Fruit fly (Drosophila melanogaster) whole organism, prepupa: ENCODE results near the gene CG31751.

ENCODE experiments used
- CG10669 ChIP-seq: fragments of 200-800 bp; sonication (Bioruptor generic); optimal IDR thresholded peaks from 3 replicates; lab custom pipeline; 2018; ENCODE audit warnings: missing biosample characterization, mild to moderate bottlenecking, missing genetic modification characterization, moderate library complexity
- CG11294 ChIP-seq: fragments of 200-800 bp; sonication (Bioruptor generic); IDR thresholded peaks from 2 replicates; pipeline ENCODE4 v1.3.6; 2022; ENCODE audit warnings: missing biosample characterization, missing genetic modification characterization
- CG11762 ChIP-seq: fragments of 200-800 bp; sonication (Bioruptor generic); optimal IDR thresholded peaks from 3 replicates; lab custom pipeline; 2016; ENCODE audit warnings: missing biosample characterization, missing genetic modification characterization; ENCODE audit not compliant: insufficient read depth
- CG11902 ChIP-seq: fragments of 200-800 bp; sonication (Bioruptor generic); optimal IDR thresholded peaks from 3 replicates; lab custom pipeline; 2016; ENCODE audit warnings: missing biosample characterization, missing genetic modification characterization
- CG15336 ChIP-seq: fragments of 200-800 bp; sonication (Bioruptor generic); IDR thresholded peaks from 2 replicates; pipeline ENCODE4 v1.3.6; 2022; ENCODE audit warnings: missing biosample characterization, missing genetic modification characterization
- CG16779 ChIP-seq: fragments of 200-800 bp; sonication (Bioruptor generic); optimal IDR thresholded peaks from 3 replicates; lab custom pipeline; 2017; ENCODE audit warnings: missing biosample characterization, mild to moderate bottlenecking, missing genetic modification characterization
- CG3032 ChIP-seq: fragments of 200-800 bp; optimal IDR thresholded peaks from 2 replicates; lab custom pipeline; 2019; ENCODE audit warnings: missing biosample characterization, mild to moderate bottlenecking, missing genetic modification characterization, moderate library complexity
- CG32006 ChIP-seq: fragments of 200-800 bp; sonication (Bioruptor generic); optimal IDR thresholded peaks from 3 replicates; lab custom pipeline; 2017; ENCODE audit warnings: missing biosample characterization, mild to moderate bottlenecking, missing genetic modification characterization
- CG34406 ChIP-seq: fragments of 200-800 bp; sonication (Bioruptor generic); optimal IDR thresholded peaks from 3 replicates; lab custom pipeline; 2016; ENCODE audit warnings: missing biosample characterization, missing genetic modification characterization
- CG3919 ChIP-seq: fragments of 200-800 bp; sonication (Bioruptor generic); optimal IDR thresholded peaks from 3 replicates; lab custom pipeline; 2016; ENCODE audit warnings: missing biosample characterization, missing genetic modification characterization
- CG4318 ChIP-seq: fragments of 200-800 bp; sonication (Bioruptor generic); optimal IDR thresholded peaks from 3 replicates; lab custom pipeline; 2017; ENCODE audit warnings: missing biosample characterization, mild to moderate bottlenecking, missing genetic modification characterization
- CG6163 ChIP-seq: fragments of 200-800 bp; sonication (Bioruptor generic); IDR thresholded peaks from 3 replicates; pipeline ENCODE4 v1.3.6; 2022; ENCODE audit warnings: missing biosample characterization, missing genetic modification characterization
- CG6276 ChIP-seq: fragments of 200-800 bp; sonication (Bioruptor generic); optimal IDR thresholded peaks from 2 replicates; lab custom pipeline; 2017; ENCODE audit warnings: missing biosample characterization, mild to moderate bottlenecking, missing genetic modification characterization
- CG6792 ChIP-seq: fragments of 200-800 bp; sonication (Bioruptor generic); optimal IDR thresholded peaks from 3 replicates; lab custom pipeline; 2016; ENCODE audit warnings: missing biosample characterization, missing genetic modification characterization
- CG6808 ChIP-seq: fragments of 200-800 bp; sonication (Bioruptor generic); optimal IDR thresholded peaks from 3 replicates; lab custom pipeline; 2017; ENCODE audit warnings: missing biosample characterization, missing genetic modification characterization, mild to moderate bottlenecking, moderate library complexity, missing genetic modification reagents
- CG8119 ChIP-seq: fragments of 200-800 bp; sonication (Bioruptor generic); IDR thresholded peaks from 3 replicates; pipeline ENCODE4 v1.3.6; 2022; ENCODE audit warnings: missing biosample characterization, missing genetic modification characterization
- CG8319 ChIP-seq: fragments of 200-800 bp; sonication (Bioruptor generic); optimal IDR thresholded peaks from 3 replicates; lab custom pipeline; 2016; ENCODE audit warnings: missing biosample characterization, missing genetic modification characterization
- CG8632 ChIP-seq: fragments of 200-800 bp; sonication (Bioruptor generic); optimal IDR thresholded peaks from 3 replicates; lab custom pipeline; 2016; ENCODE audit warnings: missing biosample characterization, missing genetic modification characterization
- Eip75B ChIP-seq: fragments of 200-800 bp; sonication (Bioruptor generic); optimal IDR thresholded peaks from 3 replicates; lab custom pipeline; 2016; ENCODE audit warnings: missing biosample characterization, missing genetic modification characterization
- Eip78C ChIP-seq: fragments of 200-800 bp; sonication (Bioruptor generic); peaks from one replicate; lab custom pipeline; 2016; ENCODE audit warnings: missing biosample characterization, missing genetic modification characterization
- Ets21C ChIP-seq: fragments of 200-800 bp; sonication (Bioruptor generic); optimal IDR thresholded peaks from 3 replicates; lab custom pipeline; 2016; ENCODE audit warnings: missing biosample characterization, missing genetic modification characterization
- Ets96B ChIP-seq: fragments of 200-800 bp; optimal IDR thresholded peaks from 2 replicates; lab custom pipeline; 2019; ENCODE audit warnings: missing biosample characterization, mild to moderate bottlenecking, missing genetic modification characterization, moderate library complexity
- Gug ChIP-seq: fragments of 200-800 bp; sonication (Bioruptor generic); IDR thresholded peaks from 2 replicates; pipeline ENCODE4 v1.3.6; 2022; ENCODE audit warnings: missing biosample characterization, missing genetic modification characterization
- Hr38 ChIP-seq: sonication (Bioruptor generic); optimal IDR thresholded peaks from 2 replicates; lab custom pipeline; 2016; ENCODE audit warnings: missing biosample characterization, missing genetic modification characterization
- Hr39 ChIP-seq: fragments of 200-800 bp; sonication (Bioruptor generic); optimal IDR thresholded peaks from 2 replicates; lab custom pipeline; 2016; ENCODE audit warnings: missing biosample characterization, missing genetic modification characterization
- Hr4 ChIP-seq: fragments of 200-800 bp; sonication (Bioruptor generic); optimal IDR thresholded peaks from 3 replicates; lab custom pipeline; 2016; ENCODE audit warnings: missing biosample characterization, missing genetic modification characterization
- Met ChIP-seq: fragments of 200-800 bp; sonication (Bioruptor generic); optimal IDR thresholded peaks from 3 replicates; lab custom pipeline; 2016; ENCODE audit warnings: missing biosample characterization, missing genetic modification characterization
- Sox102F ChIP-seq: fragments of 200-800 bp; sonication (Bioruptor generic); optimal IDR thresholded peaks from 2 replicates; lab custom pipeline; 2016; ENCODE audit warnings: missing biosample characterization, mild to moderate bottlenecking, missing genetic modification characterization
- Sox15 ChIP-seq: fragments of 200-800 bp; sonication (Bioruptor generic); optimal IDR thresholded peaks from 3 replicates; lab custom pipeline; 2016; ENCODE audit warnings: missing biosample characterization, missing genetic modification characterization
- achi ChIP-seq: fragments of 200-800 bp; sonication (Bioruptor generic); optimal IDR thresholded peaks from 3 replicates; lab custom pipeline; 2016; ENCODE audit warnings: missing biosample characterization, missing genetic modification characterization
- acj6 ChIP-seq: fragments of 200-800 bp; sonication (Bioruptor generic); optimal IDR thresholded peaks from 3 replicates; lab custom pipeline; 2016; ENCODE audit warnings: missing biosample characterization, missing genetic modification characterization
- cyc ChIP-seq: fragments of 200-800 bp; sonication (Bioruptor generic); optimal IDR thresholded peaks from 3 replicates; lab custom pipeline; 2016; ENCODE audit warnings: missing biosample characterization, missing genetic modification characterization
- dac ChIP-seq: fragments of 200-800 bp; sonication (Bioruptor generic); optimal IDR thresholded peaks from 2 replicates; lab custom pipeline; 2017; ENCODE audit warnings: missing biosample characterization, mild to moderate bottlenecking, missing genetic modification characterization
- dsx ChIP-seq: fragments of 200-800 bp; optimal IDR thresholded peaks from 3 replicates; lab custom pipeline; 2019; ENCODE audit warnings: missing biosample characterization, mild to moderate bottlenecking, missing genetic modification characterization, moderate library complexity; ENCODE audit not compliant: poor library complexity, severe bottlenecking
- eg ChIP-seq: fragments of 200-800 bp; sonication (Bioruptor generic); IDR thresholded peaks from 3 replicates; pipeline ENCODE4 v1.3.6; 2022; ENCODE audit warnings: missing biosample characterization, missing genetic modification characterization
- fd59A ChIP-seq: fragments of 200-800 bp; sonication (Bioruptor generic); optimal IDR thresholded peaks from 2 replicates; lab custom pipeline; 2017; ENCODE audit warnings: missing biosample characterization, mild to moderate bottlenecking, missing genetic modification characterization, missing genetic modification reagents
- fd85E ChIP-seq: fragments of 200-800 bp; sonication (Bioruptor generic); optimal IDR thresholded peaks from 3 replicates; lab custom pipeline; 2016; ENCODE audit warnings: missing biosample characterization, missing genetic modification characterization
- fkh ChIP-seq: fragments of 200-800 bp; sonication (Bioruptor generic); optimal IDR thresholded peaks from 3 replicates; lab custom pipeline; 2017; ENCODE audit warnings: missing biosample characterization, mild to moderate bottlenecking, missing genetic modification characterization, moderate library complexity
- lz ChIP-seq: fragments of 200-800 bp; sonication (Bioruptor generic); optimal IDR thresholded peaks from 3 replicates; lab custom pipeline; 2016; ENCODE audit warnings: missing biosample characterization, missing genetic modification characterization
- net ChIP-seq: fragments of 200-800 bp; sonication (Bioruptor generic); optimal IDR thresholded peaks from 3 replicates; lab custom pipeline; 2016; ENCODE audit warnings: missing biosample characterization, missing genetic modification characterization
- salr ChIP-seq, 2 experiments: fragments of 200-800 bp; sonication (Bioruptor generic); optimal IDR thresholded peaks; 3 replicates each; lab custom pipeline; 2016 to 2018; ENCODE audit warnings: missing biosample characterization in 2 of 2, missing genetic modification characterization in 2 of 2, mild to moderate bottlenecking in 1 of 2
- spab ChIP-seq: fragments of 200-800 bp; sonication (Bioruptor generic); optimal IDR thresholded peaks from 2 replicates; lab custom pipeline; 2017; ENCODE audit warnings: missing biosample characterization, mild to moderate bottlenecking, missing genetic modification characterization, missing genetic modification reagents
- svp ChIP-seq: fragments of 200-800 bp; sonication (Bioruptor generic); peaks from one replicate; lab custom pipeline; 2016; ENCODE audit warnings: missing biosample characterization, missing genetic modification characterization
- topi ChIP-seq: fragments of 200-800 bp; sonication (Bioruptor generic); optimal IDR thresholded peaks from 3 replicates; lab custom pipeline; 2016; ENCODE audit warnings: missing biosample characterization, missing genetic modification characterization

The CG31751 gene

dm6 chr2L:18695404-18695804 is 18.4 kb downstream of the CG31751 start, which contains the start of the genes CG10383 and CG10338 (continued):
- TF ChIP-seq CG6808 (GFP tag; lab: Kevin White, UChicago) (no peak), CG3032 (tag; lab: Kevin White, UChicago) (peak; percentile 73), svp (peak; percentile 93), fd85E (GFP tag; lab: Kevin White, UChicago) (peak; percentile 77), salr (GFP tag; optimal IDR thresholded peaks at IDR 0.05; lab: Kevin White, UChicago) (peak; percentile 57 to 64), fd59A (peak; percentile 22), CG3919 (GFP tag; lab: Kevin White, UChicago) (peak; percentile 93), Ets96B (tag; lab: Kevin White, UChicago) (peak; percentile 63), lz (GFP tag; lab: Kevin White, UChicago) (peak; percentile 89), CG8632 (peak; percentile 77), CG11294 (GFP tag; lab: Robert Waterston, UW) (peak; percentile 87), CG10669 (GFP tag; lab: Kevin White, UChicago) (peak; percentile 64), CG16779 (peak; percentile 47), Hr39 (peak; percentile 93), Eip75B (peak; percentile 86)

- TF ChIP-seq Sox102F = no peak
- peak; percentile 63 for TF ChIP-seq Eip78C
These were observed 21.6 kb downstream of the CG31751 start, which contains the start of gene CG10341 for dm6 chr2L:18698559-18699130. TSS of gene CG10341 (plus strand) at chr2L:18698714.

- TF ChIP-seq Ets21C (GFP tag; lab: Kevin White, UChicago) (peak; percentile 65), CG11902 (GFP tag; lab: Kevin White, UChicago) (peak; percentile 80), fkh (GFP tag; lab: Kevin White, UChicago) (peak; percentile 91), Eip78C (peak; percentile 92), Ets96B (tag; lab: Kevin White, UChicago) (peak; percentile 87), dac (GFP tag; lab: Kevin White, UChicago) (peak; percentile 73), CG8632 (peak; percentile 82), Gug (GFP tag; lab: Robert Waterston, UW) (peak; percentile 85), fd85E (GFP tag; lab: Kevin White, UChicago) (no peak), Hr38 (GFP tag; lab: Kevin White, UChicago) (no peak), cyc (peak; percentile 73), CG11762 (GFP tag; lab: Kevin White, UChicago) (peak; percentile 40), spab (GFP tag; lab: Kevin White, UChicago) (no peak), Sox102F (no peak), dsx (GFP tag; lab: Kevin White, UChicago) (peak; percentile 84), CG4318 (GFP tag; lab: Kevin White, UChicago) (no peak), Sox15 (GFP tag; lab: Kevin White, UChicago) (peak; percentile 88), Hr39 (peak; percentile 75), net (GFP tag; lab: Kevin White, UChicago) (peak; percentile 60), achi (peak; percentile 82), topi (GFP tag; lab: Kevin White, UChicago) (peak; percentile 66), CG6792 (GFP tag; lab: Kevin White, UChicago) (peak; percentile 74), CG3032 (tag; lab: Kevin White, UChicago) (peak; percentile 92), CG6808 (GFP tag; lab: Kevin White, UChicago) (peak; percentile 77), CG32006 (GFP tag; lab: Kevin White, UChicago) (peak; percentile 93), CG6163 (GFP tag; lab: Robert Waterston, UW) (peak; percentile 76), CG34406 (GFP tag; lab: Kevin White, UChicago) (peak; percentile 84), CG15336 (GFP tag; lab: Robert Waterston, UW) (peak; percentile 77), CG10669 (GFP tag; lab: Kevin White, UChicago) (peak; percentile 81), salr (GFP tag; optimal IDR thresholded peaks at IDR 0.05; lab: Kevin White, UChicago) (peak; percentile 54 to 80), acj6 (peak; percentile 82), CG6276 (GFP tag; lab: Kevin White, UChicago) (no peak), Met (GFP tag; lab: Kevin White, UChicago) (no peak), CG8319 (GFP tag; lab: Kevin White, UChicago) (peak; percentile 59), CG8119 (GFP tag; lab: Robert Waterston, UW) (peak; percentile 85), eg (GFP tag; lab: Robert Waterston, UW) (peak; percentile 82), CG3919 (GFP tag; lab: Kevin White, UChicago) (peak; percentile 76), fd59A (peak; percentile 71), Hr4 (GFP tag; lab: Kevin White, UChicago) (peak; percentile 82)
These were observed 25.9 kb downstream of the CG31751 start, which contains the start of the genes CG10376 and CG10343 for dm6 chr2L:18702721-18703488. TSS of gene CG10376 (minus strand) at chr2L:18703105. TSS of gene CG10343 (plus strand) at chr2L:18703473.
